Fruit fly (Drosophila melanogaster) whole organism, embryonic: Measurements from ENCODE around the gene CG11396.

Experiments used
- Aef1 ChIP-seq: fragments of 200-800 bp; sonication (Bioruptor generic); IDR thresholded peaks from 3 replicates; pipeline ENCODE4 v1.3.6; 2022; ENCODE audit warnings: missing biosample characterization, missing genetic modification characterization
- Atf3 ChIP-seq: fragments of 200-800 bp; sonication (Bioruptor generic); optimal IDR thresholded peaks from 3 replicates; lab custom pipeline; 2016; ENCODE audit warnings: missing biosample characterization, missing genetic modification characterization
- CG10366 ChIP-seq: fragments of 200-800 bp; sonication (Bioruptor generic); IDR thresholded peaks from 2 replicates; pipeline ENCODE4 v1.3.6; 2022; ENCODE audit warnings: missing biosample characterization, missing genetic modification characterization
- CG10462 ChIP-seq: fragments of 200-800 bp; sonication (Bioruptor generic); optimal IDR thresholded peaks from 2 replicates; lab custom pipeline; 2016; ENCODE audit warnings: missing biosample characterization, missing genetic modification characterization
- CG12219 ChIP-seq: fragments of 200-800 bp; sonication (Bioruptor generic); optimal IDR thresholded peaks from 3 replicates; lab custom pipeline; 2018; ENCODE audit warnings: missing biosample characterization, mild to moderate bottlenecking, missing genetic modification characterization
- CG12299 ChIP-seq: fragments of 200-800 bp; sonication (Bioruptor generic); optimal IDR thresholded peaks from 2 replicates; lab custom pipeline; 2018; ENCODE audit warnings: missing biosample characterization, mild to moderate bottlenecking, missing genetic modification characterization
- CG14050 ChIP-seq: fragments of 200-800 bp; sonication (Bioruptor generic); IDR thresholded peaks from 3 replicates; pipeline ENCODE4 v1.3.6; 2022; ENCODE audit warnings: missing biosample characterization, missing genetic modification characterization
- CG17186 ChIP-seq: fragments of 200-800 bp; sonication (Bioruptor generic); optimal IDR thresholded peaks from 3 replicates; lab custom pipeline; 2017; ENCODE audit warnings: missing biosample characterization, missing genetic modification reagents, missing genetic modification characterization
- CG2202 ChIP-seq: fragments of 200-800 bp; sonication (Bioruptor generic); optimal IDR thresholded peaks from 2 replicates; lab custom pipeline; 2018; ENCODE audit warnings: missing biosample characterization, mild to moderate bottlenecking, missing genetic modification characterization
- CG3726 ChIP-seq: fragments of 200-800 bp; sonication (Bioruptor generic); IDR thresholded peaks from 3 replicates; pipeline ENCODE4, ENCODE4 v1.3.6; 2022; ENCODE audit warnings: missing biosample characterization, missing genetic modification characterization
- CG4404 ChIP-seq: fragments of 200-800 bp; sonication (Bioruptor generic); IDR thresholded peaks from 2 replicates; pipeline ENCODE4 v1.3.6; 2022; ENCODE audit warnings: missing biosample characterization, missing genetic modification characterization
- CG4707 ChIP-seq: fragments of 200-800 bp; sonication (Bioruptor generic); optimal IDR thresholded peaks from 2 replicates; lab custom pipeline; 2018; ENCODE audit warnings: missing biosample characterization, mild to moderate bottlenecking, missing genetic modification characterization, moderate library complexity
- CG6854 ChIP-seq: fragments of 200-800 bp; sonication (Bioruptor generic); optimal IDR thresholded peaks from 3 replicates; lab custom pipeline; 2017; ENCODE audit warnings: missing biosample characterization, mild to moderate bottlenecking, missing genetic modification characterization
- CG7839 ChIP-seq: fragments of 200-800 bp; sonication (Bioruptor generic); optimal IDR thresholded peaks from 3 replicates; lab custom pipeline; 2018; ENCODE audit warnings: missing biosample characterization, mild to moderate bottlenecking, missing genetic modification characterization, moderate library complexity
- CG8388 ChIP-seq: fragments of 200-800 bp; sonication (Bioruptor generic); optimal IDR thresholded peaks from 2 replicates; lab custom pipeline; 2019; ENCODE audit warnings: missing biosample characterization, mild to moderate bottlenecking, missing genetic modification characterization, moderate library complexity
- CG9932 ChIP-seq: fragments of 200-800 bp; sonication (Bioruptor generic); IDR thresholded peaks from 2 replicates; pipeline ENCODE4 v1.3.6; 2022; ENCODE audit warnings: missing biosample characterization, missing genetic modification characterization
- CTCF ChIP-seq: fragments of 200-800 bp; sonication (Bioruptor generic); optimal IDR thresholded peaks from 2 replicates; lab custom pipeline; 2017; ENCODE audit warnings: missing biosample characterization, mild to moderate bottlenecking, missing genetic modification characterization, moderate library complexity
- D19A ChIP-seq: fragments of 200-800 bp; optimal IDR thresholded peaks from 3 replicates; lab custom pipeline; 2019; ENCODE audit warnings: missing biosample characterization, mild to moderate bottlenecking, missing genetic modification characterization, moderate library complexity
- Dip2 ChIP-seq: fragments of 200-800 bp; sonication (Bioruptor generic); IDR thresholded peaks from 2 replicates; pipeline ENCODE4 v1.3.6; 2022; ENCODE audit warnings: missing biosample characterization, missing genetic modification characterization
- Dip3 ChIP-seq: fragments of 200-800 bp; sonication (Bioruptor generic); optimal IDR thresholded peaks from 3 replicates; lab custom pipeline; 2016; ENCODE audit warnings: missing biosample characterization, missing genetic modification characterization
- E2f2 ChIP-seq: fragments of 200-800 bp; sonication (Bioruptor generic); IDR thresholded peaks from 2 replicates; pipeline ENCODE4 v1.3.6; 2022; ENCODE audit warnings: missing biosample characterization, missing genetic modification characterization
- Fer1 ChIP-seq: fragments of 200-800 bp; sonication (Bioruptor generic); optimal IDR thresholded peaks from 2 replicates; lab custom pipeline; 2017; ENCODE audit warnings: missing biosample characterization, mild to moderate bottlenecking, missing genetic modification characterization
- Gsc ChIP-seq: fragments of 200-800 bp; sonication (Bioruptor generic); IDR thresholded peaks from 2 replicates; pipeline ENCODE4 v1.3.6; 2022; ENCODE audit warnings: missing biosample characterization, missing genetic modification characterization
- HHEX ChIP-seq: fragments of 200-800 bp; sonication (Bioruptor generic); optimal IDR thresholded peaks from 3 replicates; lab custom pipeline; 2017; ENCODE audit warnings: missing biosample characterization, mild to moderate bottlenecking, missing genetic modification characterization, missing genetic modification reagents
- Hmx ChIP-seq: fragments of 200-800 bp; sonication (Bioruptor generic); optimal IDR thresholded peaks from 2 replicates; lab custom pipeline; 2016; ENCODE audit warnings: missing biosample characterization, missing genetic modification characterization
- Hr51 ChIP-seq, 2 experiments: fragments of 200-800 bp; sonication (Bioruptor generic); optimal IDR thresholded peaks; 2 replicates in 1 of 2; 3 replicates in 1 of 2; lab custom pipeline; 2016 to 2018; ENCODE audit warnings: missing biosample characterization in 2 of 2, missing genetic modification characterization in 2 of 2, mild to moderate bottlenecking in 1 of 2, moderate library complexity in 1 of 2
- Mes4 ChIP-seq: fragments of 200-800 bp; sonication (Bioruptor generic); optimal IDR thresholded peaks from 2 replicates; lab custom pipeline; 2016; ENCODE audit warnings: missing biosample characterization, missing genetic modification characterization
- Nf-YB ChIP-seq: fragments of 200-800 bp; sonication (Bioruptor generic); optimal IDR thresholded peaks from 3 replicates; lab custom pipeline; 2019; ENCODE audit warnings: missing biosample characterization, mild to moderate bottlenecking, missing genetic modification characterization, moderate library complexity
- Oli ChIP-seq: fragments of 200-800 bp; sonication (Bioruptor generic); optimal IDR thresholded peaks from 2 replicates; lab custom pipeline; 2018; ENCODE audit warnings: missing biosample characterization, mild to moderate bottlenecking, missing genetic modification characterization, moderate library complexity
- Side ChIP-seq: fragments of 200-800 bp; sonication (Bioruptor generic); optimal IDR thresholded peaks from 2 replicates; lab custom pipeline; 2016; ENCODE audit warnings: missing biosample characterization, missing genetic modification characterization
- Trl ChIP-seq, 3 experiments: fragments of >200 bp in 2 of 3; fragments of 200-800 bp in 1 of 3; sonication (Bioruptor generic) in 1 of 3; optimal IDR thresholded peaks; 2 replicates in 1 of 3; 3 replicates in 2 of 3; lab custom pipeline; 2016 to 2017; ENCODE audit warnings: missing biosample characterization in 1 of 3, missing genetic modification characterization in 1 of 3
- YL-1 ChIP-seq: fragments of 200-800 bp; sonication (Bioruptor generic); optimal IDR thresholded peaks from 3 replicates; lab custom pipeline; 2017; ENCODE audit warnings: missing biosample characterization, mild to moderate bottlenecking, missing genetic modification characterization
- aop ChIP-seq: fragments of 200-800 bp; sonication (Bioruptor generic); IDR thresholded peaks from 2 replicates; pipeline ENCODE4 v1.3.6; 2022; ENCODE audit warnings: missing biosample characterization, missing genetic modification characterization
- ap ChIP-seq: fragments of 200-800 bp; sonication (Bioruptor generic); IDR thresholded peaks from 2 replicates; pipeline ENCODE4 v1.3.6; 2022; ENCODE audit warnings: missing biosample characterization, missing genetic modification characterization
- chinmo ChIP-seq: fragments of 200-800 bp; sonication (Bioruptor generic); IDR thresholded peaks from 4 replicates; pipeline ENCODE4 v1.3.6; 2022; ENCODE audit warnings: missing biosample characterization, missing genetic modification characterization; ENCODE audit not compliant: partially characterized antibody
- croc ChIP-seq: fragments of 200-800 bp; sonication (Bioruptor generic); conservative IDR thresholded peaks from 3 replicates; pipeline ENCODE4 v1.3.6; 2022; ENCODE audit warnings: missing biosample characterization, missing genetic modification characterization
- ewg ChIP-seq: fragments of 200-800 bp; sonication (Bioruptor generic); optimal IDR thresholded peaks from 3 replicates; lab custom pipeline; 2017; ENCODE audit warnings: mild to moderate bottlenecking, missing biosample characterization, missing genetic modification reagents, missing genetic modification characterization
- fu2 ChIP-seq: fragments of 200-800 bp; sonication (Bioruptor generic); optimal IDR thresholded peaks from 2 replicates; lab custom pipeline; 2016; ENCODE audit warnings: missing biosample characterization, missing genetic modification characterization
- h ChIP-seq: fragments of >200 bp; optimal IDR thresholded peaks from 2 replicates; lab custom pipeline; 2017
- jigr1 ChIP-seq: fragments of 200-800 bp; sonication (Bioruptor generic); IDR thresholded peaks from 3 replicates; pipeline ENCODE4 v1.3.6; 2022; ENCODE audit warnings: missing biosample characterization, missing genetic modification characterization
- p53 ChIP-seq: fragments of 200-800 bp; sonication (Bioruptor generic); optimal IDR thresholded peaks from 2 replicates; lab custom pipeline; 2016; ENCODE audit warnings: missing biosample characterization, missing genetic modification characterization
- pfk ChIP-seq: fragments of 200-800 bp; sonication (Bioruptor generic); optimal IDR thresholded peaks from 2 replicates; lab custom pipeline; 2018; ENCODE audit warnings: missing biosample characterization, mild to moderate bottlenecking, missing genetic modification characterization, moderate library complexity
- phol ChIP-seq: fragments of 200-800 bp; sonication (Bioruptor generic); optimal IDR thresholded peaks from 3 replicates; lab custom pipeline; 2018; ENCODE audit warnings: missing biosample characterization, mild to moderate bottlenecking, missing genetic modification characterization, moderate library complexity
- row ChIP-seq: fragments of 200-800 bp; sonication (Bioruptor generic); IDR thresholded peaks from 3 replicates; pipeline ENCODE4 v1.3.6; 2022; ENCODE audit warnings: missing biosample characterization, missing genetic modification characterization
- schlank ChIP-seq: fragments of 200-800 bp; sonication (Bioruptor generic); optimal IDR thresholded peaks from 2 replicates; lab custom pipeline; 2018; ENCODE audit warnings: missing biosample characterization, mild to moderate bottlenecking, missing genetic modification characterization
- slbo ChIP-seq: fragments of 200-800 bp; sonication (Bioruptor generic); IDR thresholded peaks from 2 replicates; pipeline ENCODE4 v1.3.6; 2022; ENCODE audit warnings: missing biosample characterization, missing genetic modification characterization
- sob ChIP-seq: fragments of 200-800 bp; sonication (Bioruptor generic); IDR thresholded peaks from 2 replicates; pipeline ENCODE4 v1.3.6; 2022; ENCODE audit warnings: missing biosample characterization, missing genetic modification characterization
- tna ChIP-seq: fragments of 200-800 bp; sonication (Bioruptor generic); IDR thresholded peaks from 2 replicates; pipeline ENCODE4 v1.3.6; 2022; ENCODE audit warnings: missing biosample characterization, missing genetic modification characterization; ENCODE audit not compliant: partially characterized antibody
- trh ChIP-seq: fragments of 200-800 bp; sonication (Bioruptor generic); optimal IDR thresholded peaks from 2 replicates; lab custom pipeline; 2016; ENCODE audit warnings: missing biosample characterization, missing genetic modification characterization
- tup ChIP-seq: fragments of 200-800 bp; sonication (Bioruptor generic); optimal IDR thresholded peaks from 2 replicates; lab custom pipeline; 2016; ENCODE audit warnings: missing biosample characterization, mild to moderate bottlenecking, missing genetic modification characterization, moderate library complexity
- tx ChIP-seq: fragments of 200-800 bp; sonication (Bioruptor generic); optimal IDR thresholded peaks from 2 replicates; lab custom pipeline; 2016; ENCODE audit warnings: missing biosample characterization, missing genetic modification characterization
- zen2 ChIP-seq: fragments of 200-800 bp; sonication (Bioruptor generic); IDR thresholded peaks from 3 replicates; pipeline ENCODE4 v1.3.6; 2022; ENCODE audit warnings: missing biosample characterization, missing genetic modification characterization; ENCODE audit not compliant: partially characterized antibody

The CG11396 gene

dm6 chr3L:20747299-20747925 is 40.5 kb downstream of the CG11396 start (continued):
- TF ChIP-seq Oli (tag; lab: Kevin White, UChicago) (peak; percentile 33), pfk (GFP tag; lab: Kevin White, UChicago) (no peak), CG2202 (tag; lab: Kevin White, UChicago) (no peak), schlank (tag; lab: Kevin White, UChicago) (no peak), D19A (no peak), CG3726 (no peak), HHEX (GFP tag; lab: Kevin White, UChicago) (no peak), CG12299 (tag; lab: Kevin White, UChicago) (no peak), croc (GFP tag; lab: Robert Waterston, UW) (no peak), aop (GFP tag; lab: Robert Waterston, UW) (no peak), Nf-YB (GFP tag; lab: Kevin White, UChicago) (no peak), slbo (GFP tag; lab: Robert Waterston, UW) (peak; percentile 34; the same call in 1 of the 2 replicates), Hmx (GFP tag; lab: Kevin White, UChicago) (no peak), CG9932 (GFP tag; lab: Robert Waterston, UW) (no peak), CTCF (GFP tag; lab: Kevin White, UChicago) (no peak), CG4707 (no peak), fu2 (no peak), zen2 (GFP tag; lab: Robert Waterston, UW) (no peak), ap (GFP tag; lab: Robert Waterston, UW) (no peak), Dip3 (no peak), Gsc (GFP tag; lab: Robert Waterston, UW) (no peak), h (lab: Kevin White, UChicago) (no peak), CG10366 (GFP tag; lab: Robert Waterston, UW) (no peak), Side (GFP tag; lab: Kevin White, UChicago) (no peak), ewg (GFP tag; lab: Kevin White, UChicago) (no peak), CG10462 (no peak), Mes4 (GFP tag; lab: Kevin White, UChicago) (no peak), phol (peak; percentile 15), chinmo (no peak), CG12219 (no peak), CG6854 (no peak), Hr51 (GFP tag; optimal IDR thresholded peaks at IDR 0.05; lab: Kevin White, UChicago) (peak in 1 of 2 experiments; percentile 47), E2f2 (GFP tag; lab: Robert Waterston, UW) (no peak), CG4404 (no peak), Dip2 (GFP tag; lab: Robert Waterston, UW) (no peak), tna (GFP tag; lab: Robert Waterston, UW) (no peak), Trl (optimal IDR thresholded peaks at IDR 0.05; lab: Kevin White, UChicago) (no peak), Trl (GFP tag; optimal IDR thresholded peaks at IDR 0.05; lab: Kevin White, UChicago) (peak; percentile 21), Atf3 (GFP tag; lab: Kevin White, UChicago) (no peak), p53 (GFP tag; lab: Kevin White, UChicago) (no peak), tup (GFP tag; lab: Kevin White, UChicago) (no peak), row (peak; percentile 58; the same call in 1 of the 3 replicates), jigr1 (GFP tag; lab: Robert Waterston, UW) (no peak), CG8388 (no peak), Aef1 (GFP tag; lab: Robert Waterston, UW) (no peak), sob (GFP tag; lab: Robert Waterston, UW) (no peak), Fer1 (GFP tag; lab: Kevin White, UChicago) (peak; percentile 25), tx (no peak), CG17186 (GFP tag; lab: Kevin White, UChicago) (no peak), CG7839 (tag; lab: Kevin White, UChicago) (peak; percentile 44), CG14050 (GFP tag; lab: Robert Waterston, UW) (no peak), trh (GFP tag; lab: Kevin White, UChicago) (no peak), YL-1 (GFP tag; lab: Kevin White, UChicago) (no peak)
